Fruit fly (Drosophila melanogaster) whole organism, embryonic: Measurements from ENCODE around the gene RpL8.

Experiments
- Atf3 ChIP-seq: fragments of 200-800 bp; sonication (Bioruptor generic); optimal IDR thresholded peaks from 3 replicates; lab custom pipeline; 2016; ENCODE audit warnings: missing biosample characterization, missing genetic modification characterization
- CG10431 ChIP-seq: fragments of 200-800 bp; sonication (Bioruptor generic); optimal IDR thresholded peaks from 3 replicates; lab custom pipeline; 2018; ENCODE audit warnings: missing biosample characterization, mild to moderate bottlenecking, missing genetic modification characterization
- CG12744 ChIP-seq: fragments of 200-800 bp; sonication (Bioruptor generic); optimal IDR thresholded peaks from 2 replicates; lab custom pipeline; 2016; ENCODE audit warnings: missing biosample characterization, missing genetic modification characterization
- CG13296 ChIP-seq: fragments of 200-800 bp; sonication (Bioruptor generic); optimal IDR thresholded peaks from 3 replicates; lab custom pipeline; 2018; ENCODE audit warnings: missing biosample characterization, mild to moderate bottlenecking, missing genetic modification characterization
- CG13424 ChIP-seq: fragments of 200-800 bp; sonication (Bioruptor generic); optimal IDR thresholded peaks from 2 replicates; lab custom pipeline; 2019; ENCODE audit warnings: missing biosample characterization, mild to moderate bottlenecking, missing genetic modification characterization, moderate library complexity
- CG14014 ChIP-seq: fragments of 200-800 bp; sonication (Bioruptor generic); IDR thresholded peaks from 2 replicates; pipeline ENCODE4 v1.3.6; 2022; ENCODE audit warnings: missing biosample characterization, missing genetic modification characterization
- CG1603 ChIP-seq: fragments of 200-800 bp; sonication (Bioruptor generic); optimal IDR thresholded peaks from 2 replicates; lab custom pipeline; 2019; ENCODE audit warnings: missing biosample characterization, mild to moderate bottlenecking, missing genetic modification characterization, moderate library complexity
- CG1647 ChIP-seq: fragments of 200-800 bp; sonication (Bioruptor generic); optimal IDR thresholded peaks from 3 replicates; lab custom pipeline; 2016; ENCODE audit warnings: missing biosample characterization, missing genetic modification characterization
- CG1792 ChIP-seq: fragments of 200-800 bp; sonication (Bioruptor generic); optimal IDR thresholded peaks from 2 replicates; lab custom pipeline; 2016; ENCODE audit warnings: missing biosample characterization, missing genetic modification characterization
- CG2199 ChIP-seq: fragments of 200-800 bp; sonication (Bioruptor generic); IDR thresholded peaks from 3 replicates; pipeline ENCODE4 v1.3.6; 2022; ENCODE audit warnings: missing biosample characterization, missing genetic modification characterization
- CG3407 ChIP-seq: fragments of 200-800 bp; sonication (Bioruptor generic); optimal IDR thresholded peaks from 2 replicates; lab custom pipeline; 2018; ENCODE audit warnings: missing biosample characterization, mild to moderate bottlenecking, missing genetic modification characterization
- CG7271 ChIP-seq: fragments of 200-800 bp; sonication (Bioruptor generic); optimal IDR thresholded peaks from 2 replicates; lab custom pipeline; 2018; ENCODE audit warnings: missing biosample characterization, mild to moderate bottlenecking, missing genetic modification characterization, moderate library complexity
- CG9609 ChIP-seq: fragments of 200-800 bp; sonication (Bioruptor generic); optimal IDR thresholded peaks from 3 replicates; lab custom pipeline; 2016; ENCODE audit warnings: missing biosample characterization, missing genetic modification characterization
- Camta ChIP-seq: fragments of 200-800 bp; sonication (Bioruptor generic); optimal IDR thresholded peaks from 2 replicates; lab custom pipeline; 2016; ENCODE audit warnings: missing biosample characterization, missing genetic modification characterization
- CkIIα-i1 ChIP-seq: fragments of 200-800 bp; sonication (Bioruptor generic); IDR thresholded peaks from 2 replicates; pipeline ENCODE4 v1.3.6; 2022; ENCODE audit warnings: missing biosample characterization, missing genetic modification characterization
- Eip74EF ChIP-seq, 2 experiments: fragments of 200-800 bp in 1 of 2; fragments of >200 bp in 1 of 2; sonication (Bioruptor generic) in 1 of 2; optimal IDR thresholded peaks; 2 replicates each; lab custom pipeline; 2017 to 2019; ENCODE audit warnings: missing biosample characterization in 2 of 2, missing genetic modification characterization in 2 of 2, mild to moderate bottlenecking in 1 of 2, moderate library complexity in 1 of 2
- Ets97D ChIP-seq: fragments of 200-800 bp; sonication (Bioruptor generic); optimal IDR thresholded peaks from 3 replicates; lab custom pipeline; 2016; ENCODE audit warnings: missing biosample characterization, missing genetic modification characterization
- Hand ChIP-seq: fragments of 200-800 bp; sonication (Bioruptor generic); optimal IDR thresholded peaks from 2 replicates; lab custom pipeline; 2017; ENCODE audit warnings: mild to moderate bottlenecking, missing biosample characterization, missing genetic modification reagents, missing genetic modification characterization
- Kr ChIP-seq: fragments of 200-800 bp; sonication (Bioruptor generic); optimal IDR thresholded peaks from 2 replicates; lab custom pipeline; 2017; ENCODE audit warnings: missing biosample characterization, mild to moderate bottlenecking, missing genetic modification characterization
- NC2β ChIP-seq: fragments of 200-800 bp; sonication (Bioruptor generic); optimal IDR thresholded peaks from 2 replicates; lab custom pipeline; 2016; ENCODE audit warnings: missing biosample characterization, missing genetic modification characterization
- NfI ChIP-seq: fragments of 200-800 bp; sonication (Bioruptor generic); optimal IDR thresholded peaks from 3 replicates; lab custom pipeline; 2018; ENCODE audit warnings: missing biosample characterization, mild to moderate bottlenecking, missing genetic modification characterization, moderate library complexity
- Rx ChIP-seq: fragments of 200-800 bp; sonication (Bioruptor generic); IDR thresholded peaks from 2 replicates; pipeline ENCODE4 v1.3.6; 2022; ENCODE audit warnings: missing biosample characterization, missing genetic modification characterization
- Side ChIP-seq: fragments of 200-800 bp; sonication (Bioruptor generic); optimal IDR thresholded peaks from 2 replicates; lab custom pipeline; 2016; ENCODE audit warnings: missing biosample characterization, missing genetic modification characterization
- Trl ChIP-seq, 3 experiments: fragments of >200 bp in 2 of 3; fragments of 200-800 bp in 1 of 3; sonication (Bioruptor generic) in 1 of 3; optimal IDR thresholded peaks; 2 replicates in 1 of 3; 3 replicates in 2 of 3; lab custom pipeline; 2016 to 2017; ENCODE audit warnings: missing biosample characterization in 1 of 3, missing genetic modification characterization in 1 of 3
- ase ChIP-seq: fragments of 200-800 bp; sonication (Bioruptor generic); IDR thresholded peaks from 3 replicates; pipeline ENCODE4 v1.3.6; 2022; ENCODE audit warnings: missing biosample characterization, missing genetic modification characterization
- btn ChIP-seq: fragments of 200-800 bp; sonication (Bioruptor generic); optimal IDR thresholded peaks from 2 replicates; lab custom pipeline; 2016; ENCODE audit warnings: missing biosample characterization, missing genetic modification characterization
- crc ChIP-seq: fragments of 200-800 bp; sonication (Bioruptor generic); optimal IDR thresholded peaks from 2 replicates; lab custom pipeline; 2016; ENCODE audit warnings: missing biosample characterization, missing genetic modification characterization
- dysf ChIP-seq: fragments of 200-800 bp; sonication (Bioruptor generic); IDR thresholded peaks from 3 replicates; pipeline ENCODE4 v1.3.6; 2022; ENCODE audit warnings: missing biosample characterization, missing genetic modification characterization
- exex ChIP-seq: fragments of 200-800 bp; sonication (Bioruptor generic); optimal IDR thresholded peaks from 4 replicates; lab custom pipeline; 2018; ENCODE audit warnings: missing biosample characterization, mild to moderate bottlenecking, missing genetic modification characterization, moderate library complexity
- grau ChIP-seq: fragments of 200-800 bp; optimal IDR thresholded peaks from 3 replicates; lab custom pipeline; 2019; ENCODE audit warnings: missing biosample characterization, mild to moderate bottlenecking, missing genetic modification characterization, moderate library complexity
- grn ChIP-seq: fragments of 200-800 bp; sonication (Bioruptor generic); optimal IDR thresholded peaks from 3 replicates; lab custom pipeline; 2017; ENCODE audit warnings: missing biosample characterization, missing genetic modification characterization
- gt ChIP-seq: fragments of 200-800 bp; sonication (Bioruptor generic); IDR thresholded peaks from 2 replicates; pipeline ENCODE4 v1.3.6; 2022; ENCODE audit warnings: missing biosample characterization, missing genetic modification characterization
- hb ChIP-seq: fragments of 200-800 bp; sonication (Bioruptor generic); IDR thresholded peaks from 3 replicates; pipeline ENCODE4 v1.3.6; 2022; ENCODE audit warnings: missing biosample characterization, missing genetic modification characterization; ENCODE audit not compliant: partially characterized antibody
- hbn ChIP-seq: fragments of 200-800 bp; sonication (Bioruptor generic); IDR thresholded peaks from 2 replicates; pipeline ENCODE4 v1.3.6; 2022; ENCODE audit warnings: missing biosample characterization, missing genetic modification characterization; ENCODE audit not compliant: partially characterized antibody
- jumu ChIP-seq: fragments of 200-800 bp; sonication (Bioruptor generic); optimal IDR thresholded peaks from 3 replicates; lab custom pipeline; 2016; ENCODE audit warnings: missing biosample characterization, missing genetic modification characterization
- kni ChIP-seq: fragments of 200-800 bp; sonication (Bioruptor generic); optimal IDR thresholded peaks from 3 replicates; lab custom pipeline; 2017; ENCODE audit warnings: mild to moderate bottlenecking, missing biosample characterization, missing genetic modification reagents, missing genetic modification characterization
- nerfin-1 ChIP-seq: fragments of 200-800 bp; sonication (Bioruptor generic); optimal IDR thresholded peaks from 3 replicates; lab custom pipeline; 2019; ENCODE audit warnings: missing biosample characterization, mild to moderate bottlenecking, missing genetic modification characterization, moderate library complexity
- oc ChIP-seq: fragments of 200-800 bp; sonication (Bioruptor generic); optimal IDR thresholded peaks from 2 replicates; lab custom pipeline; 2018; ENCODE audit warnings: missing biosample characterization, mild to moderate bottlenecking, missing genetic modification characterization, moderate library complexity
- pum ChIP-seq: fragments of 200-800 bp; sonication (Bioruptor generic); optimal IDR thresholded peaks from 2 replicates; lab custom pipeline; 2016; ENCODE audit warnings: missing biosample characterization, missing genetic modification characterization
- pzg ChIP-seq: fragments of 200-800 bp; sonication (Bioruptor generic); optimal IDR thresholded peaks from 3 replicates; lab custom pipeline; 2018; ENCODE audit warnings: missing biosample characterization, mild to moderate bottlenecking, missing genetic modification characterization, moderate library complexity
- salm ChIP-seq: fragments of 200-800 bp; sonication (Bioruptor generic); optimal IDR thresholded peaks from 2 replicates; lab custom pipeline; 2018; ENCODE audit warnings: missing biosample characterization, mild to moderate bottlenecking, missing genetic modification characterization
- sc ChIP-seq, 3 experiments: fragments of >200 bp in 2 of 3; fragments of 200-800 bp in 1 of 3; sonication (Bioruptor generic) in 1 of 3; optimal IDR thresholded peaks; 2 replicates in 2 of 3; 3 replicates in 1 of 3; lab custom pipeline; 2017; ENCODE audit warnings: mild to moderate bottlenecking in 1 of 3, missing biosample characterization in 1 of 3, missing genetic modification characterization in 1 of 3, missing genetic modification reagents in 1 of 3
- scrt ChIP-seq: fragments of 200-800 bp; sonication (Bioruptor generic); optimal IDR thresholded peaks from 2 replicates; lab custom pipeline; 2018; ENCODE audit warnings: missing biosample characterization, mild to moderate bottlenecking, missing genetic modification characterization, moderate library complexity
- tup ChIP-seq: fragments of 200-800 bp; sonication (Bioruptor generic); optimal IDR thresholded peaks from 2 replicates; lab custom pipeline; 2016; ENCODE audit warnings: missing biosample characterization, mild to moderate bottlenecking, missing genetic modification characterization, moderate library complexity
- tx ChIP-seq: fragments of 200-800 bp; sonication (Bioruptor generic); optimal IDR thresholded peaks from 2 replicates; lab custom pipeline; 2016; ENCODE audit warnings: missing biosample characterization, missing genetic modification characterization
- usp ChIP-seq: fragments of >200 bp; optimal IDR thresholded peaks from 2 replicates; lab custom pipeline; 2017; ENCODE audit warnings: missing biosample characterization, missing genetic modification characterization
- zf30C ChIP-seq: fragments of 200-800 bp; sonication (Bioruptor generic); optimal IDR thresholded peaks from 3 replicates; lab custom pipeline; 2018; ENCODE audit warnings: missing biosample characterization, mild to moderate bottlenecking, missing genetic modification characterization

RpL8 gene

dm6 chr3L:2585794-2586741, 1.2 kb upstream of the RpL8 start, which contains the start of gene msn (continued):
- no peak for TF ChIP-seq usp
- TF ChIP-seq crc (GFP tag; lab: Kevin White, UChicago) = no peak
- TF ChIP-seq NC2β (GFP tag; lab: Kevin White, UChicago) = peak; percentile 62
- peak; percentile 89 for TF ChIP-seq Ets97D
- TF ChIP-seq scrt (GFP tag; lab: Kevin White, UChicago) = peak; percentile 25
- TF ChIP-seq tup (GFP tag; lab: Kevin White, UChicago) = no peak
- no peak for TF ChIP-seq hbn (GFP tag; lab: Robert Waterston, UW)
- TF ChIP-seq Eip74EF (GFP tag; optimal IDR thresholded peaks at IDR 0.05; lab: Kevin White, UChicago) = peak in 1 of 2 experiments; percentile 47
- no peak for TF ChIP-seq zf30C (GFP tag; lab: Kevin White, UChicago)
- peak; percentile 40; the same call in 1 of the 2 replicates for TF ChIP-seq CG14014 (GFP tag; lab: Robert Waterston, UW)
- TF ChIP-seq tx (GFP tag; lab: Kevin White, UChicago) = no peak
- TF ChIP-seq Rx (GFP tag; lab: Robert Waterston, UW) = no peak
- TF ChIP-seq sc (optimal IDR thresholded peaks at IDR 0.05; lab: Kevin White, UChicago) = no peak
- no peak for TF ChIP-seq sc (GFP tag; optimal IDR thresholded peaks at IDR 0.05; lab: Kevin White, UChicago)
- TF ChIP-seq ase = no peak
- TF ChIP-seq dysf (GFP tag; lab: Robert Waterston, UW) = peak; percentile 25; the same call in 1 of the 3 replicates
- no peak for TF ChIP-seq Kr
- TF ChIP-seq oc = no peak
- no peak for TF ChIP-seq CG3407
- TF ChIP-seq CG13296 (GFP tag; lab: Kevin White, UChicago) = peak; percentile 26
- no peak for TF ChIP-seq CG7271 (tag; lab: Kevin White, UChicago)
- no peak; the same call in 2 of the 3 replicates for TF ChIP-seq hb
- no peak for TF ChIP-seq CG12744 (GFP tag; lab: Kevin White, UChicago)
- TF ChIP-seq salm = no peak
- TF ChIP-seq CG1603 (tag; lab: Kevin White, UChicago) = peak; percentile 68
- no peak for TF ChIP-seq grn (GFP tag; lab: Kevin White, UChicago)
- no peak for TF ChIP-seq CG1647 (GFP tag; lab: Kevin White, UChicago)
- TF ChIP-seq Camta = no peak
- TF ChIP-seq pum (GFP tag; lab: Kevin White, UChicago) = no peak
- no peak for TF ChIP-seq CkIIα-i1 (GFP tag; lab: Robert Waterston, UW)
- peak; percentile 29 for TF ChIP-seq CG1792 (GFP tag; lab: Kevin White, UChicago)
- peak; percentile 94 for TF ChIP-seq pzg (GFP tag; lab: Kevin White, UChicago)
- TF ChIP-seq exex (tag; lab: Kevin White, UChicago) = no peak
- peak; percentile 8 for TF ChIP-seq Side (GFP tag; lab: Kevin White, UChicago)
- no peak for TF ChIP-seq NfI (GFP tag; lab: Kevin White, UChicago)
- peak; percentile 8 for TF ChIP-seq grau (tag; lab: Kevin White, UChicago)
- peak; percentile 92 to 97 for TF ChIP-seq Trl (optimal IDR thresholded peaks at IDR 0.05; lab: Kevin White, UChicago)
- TF ChIP-seq Trl (GFP tag; optimal IDR thresholded peaks at IDR 0.05; lab: Kevin White, UChicago) = no peak
- TF ChIP-seq Hand = peak; percentile 66
- peak; percentile 4 for TF ChIP-seq CG9609 (GFP tag; lab: Kevin White, UChicago)
- TF ChIP-seq kni (GFP tag; lab: Kevin White, UChicago) = peak; percentile 40
- peak; percentile 68 for TF ChIP-seq nerfin-1 (tag; lab: Kevin White, UChicago)
- TF ChIP-seq CG2199 (GFP tag; lab: Robert Waterston, UW) = no peak
- TF ChIP-seq CG10431 (GFP tag; lab: Kevin White, UChicago) = peak; percentile 41
- no peak for TF ChIP-seq CG13424 (tag; lab: Kevin White, UChicago)
- no peak for TF ChIP-seq jumu (GFP tag; lab: Kevin White, UChicago)
- no peak for TF ChIP-seq Atf3 (GFP tag; lab: Kevin White, UChicago)
- peak; percentile 27 for TF ChIP-seq btn (GFP tag; lab: Kevin White, UChicago)
- no peak for TF ChIP-seq gt
